Fruit fly (Drosophila melanogaster): ENCODE data around the gene RpS19b.

dm6 chr3R:23971208-23971607 lies 37.9 kb upstream of the RpS19b start:
- TF ChIP-seq CG8478 (optimal IDR thresholded peaks at IDR 0.05), result no peak
- no peak for TF ChIP-seq psq (optimal IDR thresholded peaks at IDR 0.05)

Data from whole organism.